Fruit fly (Drosophila melanogaster) whole organism, embryonic: ENCODE results near the gene CG10587.

Experiments
- Atf6 ChIP-seq: fragments of 200-800 bp; sonication (Bioruptor generic); IDR thresholded peaks from 2 replicates; pipeline ENCODE4 v1.3.6; 2022; ENCODE audit warnings: missing biosample characterization, missing genetic modification characterization
- CG10565 ChIP-seq: fragments of 200-800 bp; sonication (Bioruptor generic); optimal IDR thresholded peaks from 3 replicates; lab custom pipeline; 2016; ENCODE audit warnings: missing biosample characterization, mild to moderate bottlenecking, missing genetic modification characterization
- CG11696 ChIP-seq: fragments of 200-800 bp; sonication (Bioruptor generic); IDR thresholded peaks from 2 replicates; pipeline ENCODE4 v1.3.6; 2022; ENCODE audit warnings: missing biosample characterization, missing genetic modification characterization
- CG12071 ChIP-seq: fragments of 200-800 bp; sonication (Bioruptor generic); optimal IDR thresholded peaks from 3 replicates; lab custom pipeline; 2018; ENCODE audit warnings: missing biosample characterization, mild to moderate bottlenecking, missing genetic modification characterization
- CG12236 ChIP-seq: fragments of 200-800 bp; sonication (Bioruptor generic); optimal IDR thresholded peaks from 2 replicates; lab custom pipeline; 2016; ENCODE audit warnings: missing biosample characterization, missing genetic modification characterization
- CG12299 ChIP-seq: fragments of 200-800 bp; sonication (Bioruptor generic); optimal IDR thresholded peaks from 2 replicates; lab custom pipeline; 2018; ENCODE audit warnings: missing biosample characterization, mild to moderate bottlenecking, missing genetic modification characterization
- CG13287 ChIP-seq: fragments of 200-800 bp; sonication (Bioruptor generic); IDR thresholded peaks from 2 replicates; pipeline ENCODE4 v1.3.6; 2022; ENCODE audit warnings: missing biosample characterization, missing genetic modification characterization; ENCODE audit not compliant: partially characterized antibody
- CG13775 ChIP-seq: fragments of 200-800 bp; sonication (Bioruptor generic); optimal IDR thresholded peaks from 3 replicates; lab custom pipeline; 2017; ENCODE audit warnings: missing biosample characterization, mild to moderate bottlenecking, missing genetic modification characterization
- CG15696 ChIP-seq: fragments of 200-800 bp; sonication (Bioruptor generic); optimal IDR thresholded peaks from 2 replicates; lab custom pipeline; 2019; ENCODE audit warnings: missing biosample characterization, mild to moderate bottlenecking, missing genetic modification characterization, moderate library complexity
- CG16813 ChIP-seq: fragments of 200-800 bp; sonication (Bioruptor generic); IDR thresholded peaks from 3 replicates; pipeline ENCODE4 v1.3.6; 2022; ENCODE audit warnings: missing biosample characterization, missing genetic modification characterization; ENCODE audit not compliant: partially characterized antibody
- CG17385 ChIP-seq: fragments of 200-800 bp; sonication (Bioruptor generic); optimal IDR thresholded peaks from 3 replicates; lab custom pipeline; 2018; ENCODE audit warnings: missing biosample characterization, mild to moderate bottlenecking, missing genetic modification characterization
- CG17829 ChIP-seq: fragments of 200-800 bp; optimal IDR thresholded peaks from 2 replicates; lab custom pipeline; 2019; ENCODE audit warnings: missing biosample characterization, mild to moderate bottlenecking, missing genetic modification characterization, moderate library complexity
- CG18262 ChIP-seq: fragments of 200-800 bp; optimal IDR thresholded peaks from 3 replicates; lab custom pipeline; 2019; ENCODE audit warnings: missing biosample characterization, mild to moderate bottlenecking, missing genetic modification characterization, moderate library complexity
- CG18764 ChIP-seq: fragments of 200-800 bp; sonication (Bioruptor generic); optimal IDR thresholded peaks from 3 replicates; lab custom pipeline; 2016; ENCODE audit warnings: missing biosample characterization, missing genetic modification characterization
- CG2889 ChIP-seq: fragments of 200-800 bp; sonication (Bioruptor generic); IDR thresholded peaks from 3 replicates; pipeline ENCODE4 v1.3.6; 2022; ENCODE audit warnings: missing biosample characterization, missing genetic modification characterization
- CG3726 ChIP-seq: fragments of 200-800 bp; sonication (Bioruptor generic); IDR thresholded peaks from 3 replicates; pipeline ENCODE4, ENCODE4 v1.3.6; 2022; ENCODE audit warnings: missing biosample characterization, missing genetic modification characterization
- CG43689 ChIP-seq: fragments of 200-800 bp; sonication (Bioruptor generic); IDR thresholded peaks from 2 replicates; pipeline ENCODE4 v1.3.6; 2022; ENCODE audit warnings: missing biosample characterization, missing genetic modification characterization
- CG4404 ChIP-seq: fragments of 200-800 bp; sonication (Bioruptor generic); IDR thresholded peaks from 2 replicates; pipeline ENCODE4 v1.3.6; 2022; ENCODE audit warnings: missing biosample characterization, missing genetic modification characterization
- CG6175 ChIP-seq: fragments of 200-800 bp; sonication (Bioruptor generic); IDR thresholded peaks from 3 replicates; pipeline ENCODE4 v1.3.6; 2022; ENCODE audit warnings: missing biosample characterization, missing genetic modification characterization
- CG6254 ChIP-seq: fragments of 200-800 bp; sonication (Bioruptor generic); optimal IDR thresholded peaks from 3 replicates; lab custom pipeline; 2017; ENCODE audit warnings: mild to moderate bottlenecking, missing biosample characterization, missing genetic modification reagents, missing genetic modification characterization
- CG6654 ChIP-seq: fragments of 200-800 bp; sonication (Bioruptor generic); optimal IDR thresholded peaks from 2 replicates; lab custom pipeline; 2017; ENCODE audit warnings: missing biosample characterization, mild to moderate bottlenecking, missing genetic modification characterization
- CG6813 ChIP-seq: fragments of 200-800 bp; sonication (Bioruptor generic); optimal IDR thresholded peaks from 2 replicates; lab custom pipeline; 2017; ENCODE audit warnings: missing biosample characterization, missing genetic modification characterization, mild to moderate bottlenecking, moderate library complexity, missing genetic modification reagents
- CG6854 ChIP-seq: fragments of 200-800 bp; sonication (Bioruptor generic); optimal IDR thresholded peaks from 3 replicates; lab custom pipeline; 2017; ENCODE audit warnings: missing biosample characterization, mild to moderate bottlenecking, missing genetic modification characterization
- CG8359 ChIP-seq: fragments of 200-800 bp; sonication (Bioruptor generic); optimal IDR thresholded peaks from 2 replicates; lab custom pipeline; 2017; ENCODE audit warnings: missing biosample characterization, mild to moderate bottlenecking, missing genetic modification characterization, borderline replicate concordance
- CG9609 ChIP-seq: fragments of 200-800 bp; sonication (Bioruptor generic); optimal IDR thresholded peaks from 3 replicates; lab custom pipeline; 2016; ENCODE audit warnings: missing biosample characterization, missing genetic modification characterization
- CG9727 ChIP-seq: fragments of 200-800 bp; sonication (Bioruptor generic); optimal IDR thresholded peaks from 3 replicates; lab custom pipeline; 2017; ENCODE audit warnings: missing biosample characterization, mild to moderate bottlenecking, missing genetic modification characterization
- Dek ChIP-seq: fragments of 200-800 bp; sonication (Bioruptor generic); optimal IDR thresholded peaks from 3 replicates; lab custom pipeline; 2019; ENCODE audit warnings: missing biosample characterization, mild to moderate bottlenecking, missing genetic modification characterization, moderate library complexity
- Doc2 ChIP-seq: fragments of 200-800 bp; sonication (Bioruptor generic); IDR thresholded peaks from 2 replicates; pipeline ENCODE4 v1.3.6; 2022; ENCODE audit warnings: missing biosample characterization, missing genetic modification characterization
- Dref ChIP-seq: fragments of 200-800 bp; sonication (Bioruptor generic); IDR thresholded peaks from 2 replicates; pipeline ENCODE4 v1.3.6; 2022; ENCODE audit warnings: missing biosample characterization, missing genetic modification characterization
- Fer1 ChIP-seq: fragments of 200-800 bp; sonication (Bioruptor generic); optimal IDR thresholded peaks from 2 replicates; lab custom pipeline; 2017; ENCODE audit warnings: missing biosample characterization, mild to moderate bottlenecking, missing genetic modification characterization
- Hand ChIP-seq: fragments of 200-800 bp; sonication (Bioruptor generic); optimal IDR thresholded peaks from 2 replicates; lab custom pipeline; 2017; ENCODE audit warnings: mild to moderate bottlenecking, missing biosample characterization, missing genetic modification reagents, missing genetic modification characterization
- Hmx ChIP-seq: fragments of 200-800 bp; sonication (Bioruptor generic); optimal IDR thresholded peaks from 2 replicates; lab custom pipeline; 2016; ENCODE audit warnings: missing biosample characterization, missing genetic modification characterization
- Mad ChIP-seq: fragments of 200-800 bp; sonication (Bioruptor generic); optimal IDR thresholded peaks from 2 replicates; lab custom pipeline; 2016; ENCODE audit warnings: missing biosample characterization, missing genetic modification characterization
- Meics ChIP-seq: fragments of 200-800 bp; sonication (Bioruptor generic); optimal IDR thresholded peaks from 2 replicates; lab custom pipeline; 2017; ENCODE audit warnings: missing biosample characterization, mild to moderate bottlenecking, missing genetic modification characterization
- Mrtf ChIP-seq: fragments of 200-800 bp; sonication (Bioruptor generic); IDR thresholded peaks from 3 replicates; pipeline ENCODE4 v1.3.6; 2022; ENCODE audit warnings: missing biosample characterization, missing genetic modification characterization
- Sox100B ChIP-seq: fragments of 200-800 bp; sonication (Bioruptor generic); optimal IDR thresholded peaks from 3 replicates; lab custom pipeline; 2018; ENCODE audit warnings: missing biosample characterization, mild to moderate bottlenecking, missing genetic modification characterization
- Sry-δ ChIP-seq: fragments of 200-800 bp; sonication (Bioruptor generic); optimal IDR thresholded peaks from 2 replicates; lab custom pipeline; 2016; ENCODE audit warnings: missing biosample characterization, missing genetic modification characterization
- Taf1 ChIP-seq: fragments of 200-800 bp; sonication (Bioruptor generic); IDR thresholded peaks from 2 replicates; pipeline ENCODE4 v1.3.6; 2022; ENCODE audit warnings: missing biosample characterization, missing genetic modification characterization
- ap ChIP-seq: fragments of 200-800 bp; sonication (Bioruptor generic); IDR thresholded peaks from 2 replicates; pipeline ENCODE4 v1.3.6; 2022; ENCODE audit warnings: missing biosample characterization, missing genetic modification characterization
- bcd ChIP-seq: fragments of 200-800 bp; sonication (Bioruptor generic); optimal IDR thresholded peaks from 2 replicates; lab custom pipeline; 2017; ENCODE audit warnings: missing biosample characterization, mild to moderate bottlenecking, missing genetic modification characterization
- cas ChIP-seq: fragments of 200-800 bp; sonication (Bioruptor generic); IDR thresholded peaks from 2 replicates; pipeline ENCODE4 v1.3.6; 2022; ENCODE audit warnings: missing biosample characterization, missing genetic modification characterization
- chn ChIP-seq: fragments of 200-800 bp; sonication (Bioruptor generic); optimal IDR thresholded peaks from 2 replicates; lab custom pipeline; 2016; ENCODE audit warnings: missing biosample characterization, missing genetic modification characterization
- croc ChIP-seq: fragments of 200-800 bp; sonication (Bioruptor generic); conservative IDR thresholded peaks from 3 replicates; pipeline ENCODE4 v1.3.6; 2022; ENCODE audit warnings: missing biosample characterization, missing genetic modification characterization
- fd102C ChIP-seq: fragments of 200-800 bp; sonication (Bioruptor generic); optimal IDR thresholded peaks from 2 replicates; lab custom pipeline; 2018; ENCODE audit warnings: missing biosample characterization, mild to moderate bottlenecking, missing genetic modification characterization, moderate library complexity
- fd64A ChIP-seq: fragments of 200-800 bp; sonication (Bioruptor generic); optimal IDR thresholded peaks from 3 replicates; lab custom pipeline; 2018; ENCODE audit warnings: missing biosample characterization, mild to moderate bottlenecking, missing genetic modification characterization
- gcm2 ChIP-seq: fragments of 200-800 bp; sonication (Bioruptor generic); optimal IDR thresholded peaks from 2 replicates; lab custom pipeline; 2016; ENCODE audit warnings: missing biosample characterization, missing genetic modification characterization
- kah ChIP-seq: fragments of 200-800 bp; sonication (Bioruptor generic); optimal IDR thresholded peaks from 2 replicates; lab custom pipeline; 2018; ENCODE audit warnings: missing biosample characterization, mild to moderate bottlenecking, missing genetic modification characterization
- lbe ChIP-seq: fragments of 200-800 bp; sonication (Bioruptor generic); optimal IDR thresholded peaks from 2 replicates; lab custom pipeline; 2016; ENCODE audit warnings: missing biosample characterization, mild to moderate bottlenecking, missing genetic modification characterization
- pb ChIP-seq: fragments of 200-800 bp; sonication (Bioruptor generic); optimal IDR thresholded peaks from 3 replicates; lab custom pipeline; 2016; ENCODE audit warnings: missing biosample characterization, missing genetic modification characterization
- phol ChIP-seq: fragments of 200-800 bp; sonication (Bioruptor generic); optimal IDR thresholded peaks from 3 replicates; lab custom pipeline; 2018; ENCODE audit warnings: missing biosample characterization, mild to moderate bottlenecking, missing genetic modification characterization, moderate library complexity
- psq ChIP-seq: fragments of 200-800 bp; sonication (Bioruptor generic); optimal IDR thresholded peaks from 2 replicates; lab custom pipeline; 2017; ENCODE audit warnings: missing biosample characterization, missing genetic modification characterization
- sd ChIP-seq: fragments of 200-800 bp; sonication (Bioruptor generic); optimal IDR thresholded peaks from 3 replicates; lab custom pipeline; 2018; ENCODE audit warnings: missing biosample characterization, mild to moderate bottlenecking, missing genetic modification characterization, moderate library complexity

Gene CG10587

dm6 chr3L:20954118-20954517 lies 8.2 kb downstream of the CG10587 start (continued):
- TF ChIP-seq CG3726 (GFP tag; lab: Robert Waterston, UW): no peak
- TF ChIP-seq CG6813: peak; percentile 50
- TF ChIP-seq CG15696 (tag; lab: Kevin White, UChicago): peak; percentile 61
- TF ChIP-seq ap: no peak
- no peak for TF ChIP-seq Hmx (GFP tag; lab: Kevin White, UChicago)
- no peak for TF ChIP-seq kah
- no peak for TF ChIP-seq CG18262
- TF ChIP-seq Sry-δ: no peak
- no peak for TF ChIP-seq bcd
- TF ChIP-seq CG9727 (GFP tag; lab: Kevin White, UChicago): no peak
- no peak for TF ChIP-seq Mad (GFP tag; lab: Kevin White, UChicago)
- no peak for TF ChIP-seq Taf1 (GFP tag; lab: Robert Waterston, UW)
- no peak for TF ChIP-seq CG17829 (tag; lab: Kevin White, UChicago)
- no peak for TF ChIP-seq CG2889 (GFP tag; lab: Robert Waterston, UW)
- no peak for TF ChIP-seq CG13287
- no peak for TF ChIP-seq CG4404 (GFP tag; lab: Robert Waterston, UW)
- no peak for TF ChIP-seq CG12236 (GFP tag; lab: Kevin White, UChicago)
- no peak for TF ChIP-seq CG16813 (GFP tag; lab: Robert Waterston, UW)
- peak; percentile 32 for TF ChIP-seq Sox100B
- no peak for TF ChIP-seq psq (GFP tag; lab: Kevin White, UChicago)
- TF ChIP-seq CG17385 (GFP tag; lab: Kevin White, UChicago): no peak
- no peak for TF ChIP-seq CG13775
- TF ChIP-seq fd102C (GFP tag; lab: Kevin White, UChicago): no peak
- no peak for TF ChIP-seq gcm2 (GFP tag; lab: Kevin White, UChicago)
- TF ChIP-seq phol: no peak
- no peak for TF ChIP-seq Mrtf (GFP tag; lab: Robert Waterston, UW)
- TF ChIP-seq CG6175 (GFP tag; lab: Robert Waterston, UW): no peak
- TF ChIP-seq Atf6 (GFP tag; lab: Robert Waterston, UW): no peak
- TF ChIP-seq CG6254 (GFP tag; lab: Kevin White, UChicago): no peak
- TF ChIP-seq Hand (GFP tag; lab: Kevin White, UChicago): no peak
- no peak for TF ChIP-seq CG11696 (GFP tag; lab: Robert Waterston, UW)
- TF ChIP-seq CG12071 (GFP tag; lab: Kevin White, UChicago): peak; percentile 28
- TF ChIP-seq pb (GFP tag; lab: Kevin White, UChicago): no peak
- no peak for TF ChIP-seq Doc2
- TF ChIP-seq CG6654: no peak
- no peak for TF ChIP-seq CG6854 (GFP tag; lab: Kevin White, UChicago)
- TF ChIP-seq CG18764 (GFP tag; lab: Kevin White, UChicago): no peak
- peak; percentile 5 for TF ChIP-seq Meics (GFP tag; lab: Kevin White, UChicago)
- no peak for TF ChIP-seq lbe
- no peak for TF ChIP-seq CG43689 (GFP tag; lab: Robert Waterston, UW)
- TF ChIP-seq CG12299 (tag; lab: Kevin White, UChicago): no peak
- no peak for TF ChIP-seq cas (GFP tag; lab: Robert Waterston, UW)
- TF ChIP-seq chn (GFP tag; lab: Kevin White, UChicago): no peak
- no peak for TF ChIP-seq CG9609 (GFP tag; lab: Kevin White, UChicago)
- TF ChIP-seq sd (tag; lab: Kevin White, UChicago): no peak
- no peak for TF ChIP-seq Dek (tag; lab: Kevin White, UChicago)
- no peak for TF ChIP-seq CG10565
- TF ChIP-seq CG8359 (GFP tag; lab: Kevin White, UChicago): no peak
- no peak for TF ChIP-seq Fer1 (GFP tag; lab: Kevin White, UChicago)
- no peak for TF ChIP-seq croc
- peak; percentile 53 for TF ChIP-seq fd64A
- TF ChIP-seq Dref (GFP tag; lab: Robert Waterston, UW): no peak
